Fruit fly (Drosophila melanogaster) whole organism, embryonic: Measurements from ENCODE around the gene plx.
A peak's percentile ranks its signal among the peaks of the same experiment; 100 is the strongest.

ENCODE experiments used
- BtbVII ChIP-seq: fragments of 200-800 bp; sonication (Bioruptor generic); optimal IDR thresholded peaks from 3 replicates; lab custom pipeline; 2017; ENCODE audit warnings: missing biosample characterization, mild to moderate bottlenecking, missing genetic modification characterization
- C15 ChIP-seq: fragments of 200-800 bp; sonication (Bioruptor generic); IDR thresholded peaks from 3 replicates; pipeline ENCODE4 v1.3.6; 2022; ENCODE audit warnings: missing biosample characterization, missing genetic modification characterization
- CG10366 ChIP-seq: fragments of 200-800 bp; sonication (Bioruptor generic); IDR thresholded peaks from 2 replicates; pipeline ENCODE4 v1.3.6; 2022; ENCODE audit warnings: missing biosample characterization, missing genetic modification characterization
- CG11085 ChIP-seq: fragments of 200-800 bp; sonication (Bioruptor generic); IDR thresholded peaks from 2 replicates; pipeline ENCODE4 v1.3.6; 2022; ENCODE audit warnings: missing biosample characterization, missing genetic modification characterization
- CG11695 ChIP-seq: fragments of 200-800 bp; sonication (Bioruptor generic); IDR thresholded peaks from 3 replicates; pipeline ENCODE4 v1.3.6; 2022; ENCODE audit warnings: missing biosample characterization, missing genetic modification characterization
- CG12391 ChIP-seq: fragments of 200-800 bp; sonication (Bioruptor generic); optimal IDR thresholded peaks from 3 replicates; lab custom pipeline; 2018; ENCODE audit warnings: missing biosample characterization, mild to moderate bottlenecking, missing genetic modification characterization, moderate library complexity
- CG13123 ChIP-seq: fragments of 200-800 bp; sonication (Bioruptor generic); optimal IDR thresholded peaks from 2 replicates; lab custom pipeline; 2016; ENCODE audit warnings: missing biosample characterization, missing genetic modification characterization
- CG13287 ChIP-seq: fragments of 200-800 bp; sonication (Bioruptor generic); IDR thresholded peaks from 2 replicates; pipeline ENCODE4 v1.3.6; 2022; ENCODE audit warnings: missing biosample characterization, missing genetic modification characterization; ENCODE audit not compliant: partially characterized antibody
- CG13894 ChIP-seq: fragments of 200-800 bp; sonication (Bioruptor generic); optimal IDR thresholded peaks from 3 replicates; lab custom pipeline; 2018; ENCODE audit warnings: missing biosample characterization, mild to moderate bottlenecking, missing genetic modification characterization, moderate library complexity
- CG14965 ChIP-seq: fragments of 200-800 bp; sonication (Bioruptor generic); optimal IDR thresholded peaks from 2 replicates; lab custom pipeline; 2016; ENCODE audit warnings: missing biosample characterization, missing genetic modification characterization, borderline replicate concordance
- CG16863 ChIP-seq: fragments of 200-800 bp; sonication (Bioruptor generic); optimal IDR thresholded peaks from 3 replicates; lab custom pipeline; 2016; ENCODE audit warnings: missing biosample characterization, missing genetic modification characterization
- CG18011 ChIP-seq: fragments of 200-800 bp; sonication (Bioruptor generic); optimal IDR thresholded peaks from 2 replicates; lab custom pipeline; 2017; ENCODE audit warnings: missing biosample characterization, missing genetic modification characterization, mild to moderate bottlenecking, moderate library complexity, missing genotype
- CG18262 ChIP-seq: fragments of 200-800 bp; optimal IDR thresholded peaks from 3 replicates; lab custom pipeline; 2019; ENCODE audit warnings: missing biosample characterization, mild to moderate bottlenecking, missing genetic modification characterization, moderate library complexity
- CG31224 ChIP-seq: fragments of 200-800 bp; sonication (Bioruptor generic); IDR thresholded peaks from 2 replicates; pipeline ENCODE4 v1.3.6; 2022; ENCODE audit warnings: missing biosample characterization, missing genetic modification characterization
- CG3163 ChIP-seq: fragments of 200-800 bp; sonication (Bioruptor generic); optimal IDR thresholded peaks from 3 replicates; lab custom pipeline; 2016; ENCODE audit warnings: missing biosample characterization, missing genetic modification characterization
- CG7839 ChIP-seq: fragments of 200-800 bp; sonication (Bioruptor generic); optimal IDR thresholded peaks from 3 replicates; lab custom pipeline; 2018; ENCODE audit warnings: missing biosample characterization, mild to moderate bottlenecking, missing genetic modification characterization, moderate library complexity
- CG8765 ChIP-seq: fragments of 200-800 bp; sonication (Bioruptor generic); IDR thresholded peaks from 2 replicates; pipeline ENCODE4 v1.3.6; 2022; ENCODE audit warnings: missing biosample characterization, missing genetic modification characterization
- CG8924 ChIP-seq: fragments of 200-800 bp; optimal IDR thresholded peaks from 3 replicates; lab custom pipeline; 2019; ENCODE audit warnings: missing biosample characterization, mild to moderate bottlenecking, missing genetic modification characterization, moderate library complexity
- CG8944 ChIP-seq: fragments of 200-800 bp; sonication (Bioruptor generic); optimal IDR thresholded peaks from 3 replicates; lab custom pipeline; 2016; ENCODE audit warnings: missing biosample characterization, missing genetic modification characterization
- CG9609 ChIP-seq: fragments of 200-800 bp; sonication (Bioruptor generic); optimal IDR thresholded peaks from 3 replicates; lab custom pipeline; 2016; ENCODE audit warnings: missing biosample characterization, missing genetic modification characterization
- CG9797 ChIP-seq: fragments of 200-800 bp; sonication (Bioruptor generic); optimal IDR thresholded peaks from 3 replicates; lab custom pipeline; 2018; ENCODE audit warnings: missing biosample characterization, mild to moderate bottlenecking, missing genetic modification characterization
- CG9817 ChIP-seq: fragments of 200-800 bp; sonication (Bioruptor generic); optimal IDR thresholded peaks from 2 replicates; lab custom pipeline; 2018; ENCODE audit warnings: missing biosample characterization, mild to moderate bottlenecking, missing genetic modification characterization, moderate library complexity
- CoRest ChIP-seq: fragments of 200-800 bp; sonication (Bioruptor generic); optimal IDR thresholded peaks from 3 replicates; lab custom pipeline; 2018; ENCODE audit warnings: missing biosample characterization, mild to moderate bottlenecking, missing genetic modification characterization, moderate library complexity
- Ets65A ChIP-seq: fragments of 200-800 bp; sonication (Bioruptor generic); peaks from one replicate; lab custom pipeline; 2016; ENCODE audit warnings: missing biosample characterization, missing genetic modification characterization
- Gsc ChIP-seq: fragments of 200-800 bp; sonication (Bioruptor generic); IDR thresholded peaks from 2 replicates; pipeline ENCODE4 v1.3.6; 2022; ENCODE audit warnings: missing biosample characterization, missing genetic modification characterization
- Hr78 ChIP-seq, 2 experiments: fragments of 200-800 bp in 1 of 2; fragments of >200 bp in 1 of 2; sonication (Bioruptor generic) in 1 of 2; optimal IDR thresholded peaks; 2 replicates each; lab custom pipeline; 2017 to 2019; ENCODE audit warnings: missing biosample characterization in 2 of 2, missing genetic modification characterization in 2 of 2, mild to moderate bottlenecking in 1 of 2, moderate library complexity in 1 of 2
- Lim3 ChIP-seq: fragments of 200-800 bp; sonication (Bioruptor generic); IDR thresholded peaks from 2 replicates; pipeline ENCODE4 v1.3.6; 2022; ENCODE audit warnings: missing biosample characterization, missing genetic modification characterization
- Meics ChIP-seq: fragments of 200-800 bp; sonication (Bioruptor generic); optimal IDR thresholded peaks from 2 replicates; lab custom pipeline; 2017; ENCODE audit warnings: missing biosample characterization, mild to moderate bottlenecking, missing genetic modification characterization
- Oaz ChIP-seq: fragments of 200-800 bp; sonication (Bioruptor generic); IDR thresholded peaks from 2 replicates; pipeline ENCODE4 v1.3.6; 2022; ENCODE audit warnings: missing biosample characterization, missing genetic modification characterization
- Ssrp ChIP-seq: fragments of 200-800 bp; sonication (Bioruptor generic); optimal IDR thresholded peaks from 2 replicates; lab custom pipeline; 2018; ENCODE audit warnings: missing biosample characterization, mild to moderate bottlenecking, missing genetic modification characterization, moderate library complexity
- al ChIP-seq: fragments of 200-800 bp; sonication (Bioruptor generic); IDR thresholded peaks from 2 replicates; pipeline ENCODE4 v1.3.6; 2022; ENCODE audit warnings: missing biosample characterization, missing genetic modification characterization
- aop ChIP-seq: fragments of 200-800 bp; sonication (Bioruptor generic); IDR thresholded peaks from 2 replicates; pipeline ENCODE4 v1.3.6; 2022; ENCODE audit warnings: missing biosample characterization, missing genetic modification characterization
- ash1 ChIP-seq: fragments of 200-800 bp; sonication (Bioruptor generic); optimal IDR thresholded peaks from 2 replicates; lab custom pipeline; 2018; ENCODE audit warnings: missing biosample characterization, mild to moderate bottlenecking, missing genetic modification characterization
- bowl ChIP-seq: fragments of 200-800 bp; sonication (Bioruptor generic); IDR thresholded peaks from 2 replicates; pipeline ENCODE4 v1.3.6; 2022; ENCODE audit warnings: missing biosample characterization, missing genetic modification characterization
- crol ChIP-seq: fragments of 200-800 bp; sonication (Bioruptor generic); IDR thresholded peaks from 2 replicates; pipeline ENCODE4 v1.3.6; 2022; ENCODE audit warnings: missing biosample characterization, missing genetic modification characterization
- danr ChIP-seq: fragments of 200-800 bp; sonication (Bioruptor generic); IDR thresholded peaks from 2 replicates; pipeline ENCODE4 v1.3.6; 2022; ENCODE audit warnings: missing biosample characterization, missing genetic modification characterization
- hth ChIP-seq: fragments of >200 bp; optimal IDR thresholded peaks from 2 replicates; lab custom pipeline; 2017; ENCODE audit warnings: inconsistent platforms
- lola ChIP-seq, 3 experiments: fragments of >200 bp in 2 of 3; fragments of 200-800 bp in 1 of 3; sonication (Bioruptor generic) in 1 of 3; optimal IDR thresholded peaks; 2 replicates each; lab custom pipeline; 2017 to 2019; ENCODE audit warnings: missing biosample characterization in 3 of 3, missing genetic modification characterization in 3 of 3, mild to moderate bottlenecking in 1 of 3, moderate library complexity in 1 of 3
- lov ChIP-seq, 2 experiments: fragments of 200-800 bp in 1 of 2; fragments of >200 bp in 1 of 2; sonication (Bioruptor generic) in 1 of 2; IDR thresholded peaks in 1 of 2; optimal IDR thresholded peaks in 1 of 2; 2 replicates in 1 of 2; 3 replicates in 1 of 2; pipeline versions ENCODE4 v1.3.6 to Lab custom; 2017 to 2022; ENCODE audit warnings: missing biosample characterization in 1 of 2, missing genetic modification characterization in 1 of 2
- nerfin-2 ChIP-seq: fragments of 200-800 bp; sonication (Bioruptor generic); IDR thresholded peaks from 2 replicates; pipeline ENCODE4 v1.3.6; 2022; ENCODE audit warnings: missing biosample characterization, missing genetic modification characterization; ENCODE audit not compliant: partially characterized antibody
- org-1 ChIP-seq: fragments of 200-800 bp; sonication (Bioruptor generic); optimal IDR thresholded peaks from 2 replicates; lab custom pipeline; 2017; ENCODE audit warnings: missing biosample characterization, missing genetic modification characterization
- otp ChIP-seq: fragments of 200-800 bp; sonication (Bioruptor generic); IDR thresholded peaks from 3 replicates; pipeline ENCODE4, ENCODE4 v1.3.6; 2022; ENCODE audit warnings: missing biosample characterization, missing genetic modification characterization
- sens ChIP-seq: fragments of 200-800 bp; sonication (Bioruptor generic); peaks from one replicate; lab custom pipeline; 2016; ENCODE audit warnings: missing biosample characterization, missing genetic modification characterization
- slou ChIP-seq: fragments of 200-800 bp; sonication (Bioruptor generic); optimal IDR thresholded peaks from 3 replicates; lab custom pipeline; 2016; ENCODE audit warnings: missing biosample characterization, missing genetic modification characterization
- so ChIP-seq: fragments of 200-800 bp; sonication (Bioruptor generic); IDR thresholded peaks from 3 replicates; pipeline ENCODE4 v1.3.6; 2022; ENCODE audit warnings: missing biosample characterization, missing genetic modification characterization
- tio ChIP-seq: fragments of 200-800 bp; sonication (Bioruptor generic); optimal IDR thresholded peaks from 2 replicates; lab custom pipeline; 2017; ENCODE audit warnings: missing biosample characterization, missing genetic modification characterization, inconsistent platforms
- toy ChIP-seq: fragments of 200-800 bp; sonication (Bioruptor generic); IDR thresholded peaks from 2 replicates; pipeline ENCODE4 v1.3.6; 2022; ENCODE audit warnings: missing biosample characterization, missing genetic modification characterization
- tx ChIP-seq: fragments of 200-800 bp; sonication (Bioruptor generic); optimal IDR thresholded peaks from 2 replicates; lab custom pipeline; 2016; ENCODE audit warnings: missing biosample characterization, missing genetic modification characterization

plx gene

dm6 chr3R:5668928-5669739 lies 16.5 kb upstream of the plx start, which contains the start of the genes Xe7 and Atg17 (continued):
- TF ChIP-seq Hr78 (GFP tag; optimal IDR thresholded peaks at IDR 0.05; lab: Kevin White, UChicago) (no peak), sens (GFP tag; lab: Kevin White, UChicago) (peak; percentile 98), CG9797 (GFP tag; lab: Kevin White, UChicago) (peak; percentile 50), so (peak; percentile 75; the same call in 1 of the 3 replicates), CG3163 (GFP tag; lab: Kevin White, UChicago) (peak; percentile 42), ash1 (GFP tag; lab: Kevin White, UChicago) (peak; percentile 47), CG18262 (tag; lab: Kevin White, UChicago) (peak; percentile 88), CG9817 (tag; lab: Kevin White, UChicago) (peak; percentile 98), Meics (GFP tag; lab: Kevin White, UChicago) (peak; percentile 89), CG13287 (GFP tag; lab: Robert Waterston, UW) (peak; percentile 40; the same call in 1 of the 2 replicates), otp (GFP tag; lab: Robert Waterston, UW) (no peak; the same call in 2 of the 3 replicates), Oaz (GFP tag; lab: Robert Waterston, UW) (peak; percentile 84), CG14965 (no peak), tio (GFP tag; lab: Kevin White, UChicago) (peak; percentile 95), crol (GFP tag; lab: Robert Waterston, UW) (peak; percentile 99), bowl (no peak), CG31224 (peak; percentile 87), CG18011 (GFP tag; lab: Kevin White, UChicago) (peak; percentile 74), CoRest (tag; lab: Kevin White, UChicago) (peak; percentile 97), hth (lab: Kevin White, UChicago) (no peak), CG12391 (peak; percentile 94), CG13123 (GFP tag; lab: Kevin White, UChicago) (peak; percentile 78), toy (GFP tag; lab: Robert Waterston, UW) (peak; percentile 80), al (GFP tag; lab: Robert Waterston, UW) (peak; percentile 93), CG8765 (GFP tag; lab: Robert Waterston, UW) (peak; percentile 72), C15 (GFP tag; lab: Robert Waterston, UW) (peak; percentile 67; the same call in 1 of the 3 replicates), slou (GFP tag; lab: Kevin White, UChicago) (peak; percentile 90), BtbVII (GFP tag; lab: Kevin White, UChicago) (peak; percentile 77), lola (GFP tag; optimal IDR thresholded peaks at IDR 0.05; lab: Kevin White, UChicago) (peak in 1 of 3 experiments; percentile 89), CG16863 (peak; percentile 78), CG8944 (peak; percentile 92), CG8924 (tag; lab: Kevin White, UChicago) (peak; percentile 89), CG11085 (GFP tag; lab: Robert Waterston, UW) (peak; percentile 90), CG11695 (peak; percentile 85), danr (GFP tag; lab: Robert Waterston, UW) (peak; percentile 83), CG10366 (GFP tag; lab: Robert Waterston, UW) (peak; percentile 91), Gsc (GFP tag; lab: Robert Waterston, UW) (peak; percentile 77), org-1 (GFP tag; lab: Kevin White, UChicago) (peak; percentile 72), Lim3 (peak; percentile 50; the same call in 1 of the 2 replicates), nerfin-2 (GFP tag; lab: Robert Waterston, UW) (peak; percentile 27; the same call in 1 of the 2 replicates), lov (optimal IDR thresholded peaks at IDR 0.05; lab: Kevin White, UChicago) (no peak), lov (GFP tag; IDR thresholded peaks at IDR 0.05; lab: Robert Waterston, UW) (peak; percentile 54; the same call in 1 of the 3 replicates), CG9609 (GFP tag; lab: Kevin White, UChicago) (peak; percentile 89), Ssrp (tag; lab: Kevin White, UChicago) (peak; percentile 94), aop (no peak), Ets65A (GFP tag; lab: Kevin White, UChicago) (peak; percentile 99), CG7839 (peak; percentile 94), CG13894 (tag; lab: Kevin White, UChicago) (peak; percentile 89), tx (GFP tag; lab: Kevin White, UChicago) (peak; percentile 88)
